Worm (Caenorhabditis elegans): ENCODE measurements around the gene dcar-1.
A peak's percentile ranks its signal among the peaks of the same experiment; 100 is the strongest.

Gene dcar-1

ce11 chrV:17948036-17948691 lies 38.0 kb downstream of the dcar-1 start:
- TF ChIP-seq lin-15B (tag; optimal IDR thresholded peaks at IDR 0.05) = no peak
- TF ChIP-seq nhr-10 (tag; optimal IDR thresholded peaks at IDR 0.05) = no peak
- no peak for TF ChIP-seq ces-1 (GFP tag; optimal IDR thresholded peaks at IDR 0.05)
- peak in 1 of 2 experiments; percentile 81 for TF ChIP-seq unc-62 (GFP tag; optimal IDR thresholded peaks at IDR 0.05 in 1 of 2)
- TF ChIP-seq unc-62 (tag; optimal IDR thresholded peaks at IDR 0.05) = no peak
- no peak for TF ChIP-seq mxl-2 (GFP tag; conservative IDR thresholded peaks at IDR 0.05)

- TF ChIP-seq fos-1 (tag; optimal IDR thresholded peaks at IDR 0.05) = no peak
- TF ChIP-seq Y48G9A.11 (GFP tag; IDR thresholded peaks at IDR 0.05) = no peak
- peak; percentile 84 for TF ChIP-seq aha-1 (tag)
Measured at ce11 chrV:17949093-17949492, 39.0 kb downstream of the dcar-1 start, which contains the start of gene dpy-21. dpy-21 (minus strand) TSS chrV:17949193.

ce11 chrV:17951172-17951999 lies 41.3 kb downstream of the dcar-1 start, which contains the start of gene Y59A8B.24:
Y59A8B.24 (plus strand) TSS chrV:17951949.
- TF ChIP-seq lin-38 (GFP tag; IDR thresholded peaks at IDR 0.05) = peak; percentile 87
- peak; percentile 60 for TF ChIP-seq zfp-2 (tag; optimal IDR thresholded peaks at IDR 0.05)
- no peak for TF ChIP-seq R02D3.7 (tag; optimal IDR thresholded peaks at IDR 0.05)
- TF ChIP-seq Y5F2A.4 (GFP tag; optimal IDR thresholded peaks at IDR 0.05) = no peak
- TF ChIP-seq nhr-10 (tag; optimal IDR thresholded peaks at IDR 0.05) = peak; percentile 87
- TF ChIP-seq hif-1 (tag; optimal IDR thresholded peaks at IDR 0.05) = peak; percentile 88 to 100
- peak; percentile 71; the same call in 1 of the 2 replicates for TF ChIP-seq lin-29 (GFP tag; IDR thresholded peaks at IDR 0.05)
- no peak for TF ChIP-seq daf-19 (GFP tag; conservative IDR thresholded peaks at IDR 0.05)
- TF ChIP-seq tag-97 (GFP tag; IDR thresholded peaks at IDR 0.05) = no peak
- TF ChIP-seq dmd-6 (GFP tag; IDR thresholded peaks at IDR 0.05) = peak; percentile 87
- no peak for TF ChIP-seq unc-62 (GFP tag; optimal IDR thresholded peaks at IDR 0.05 in 1 of 2)
- TF ChIP-seq unc-62 (tag; optimal IDR thresholded peaks at IDR 0.05) = no peak
- peak; percentile 88 for TF ChIP-seq egl-43 (GFP tag; IDR thresholded peaks at IDR 0.05)
- no peak for TF ChIP-seq saeg-2 (GFP tag; IDR thresholded peaks at IDR 0.05)
- peak; percentile 98 for TF ChIP-seq hlh-30 (tag; optimal IDR thresholded peaks at IDR 0.05; ENCODE audit: insufficient read depth)
- TF ChIP-seq sdz-12 (GFP tag; optimal IDR thresholded peaks at IDR 0.05) = peak; percentile 56
- peak; percentile 95 for TF ChIP-seq mep-1 (tag; optimal IDR thresholded peaks at IDR 0.05)
- peak; percentile 59; the same call in 1 of the 2 replicates for TF ChIP-seq ceh-44 (GFP tag; IDR thresholded peaks at IDR 0.05)
- TF ChIP-seq T26A8.4 (GFP tag; IDR thresholded peaks at IDR 0.05) = peak; percentile 79
- TF ChIP-seq duxl-1 (tag; optimal IDR thresholded peaks at IDR 0.05; ENCODE audit: poor library complexity) = peak; percentile 63
- peak; percentile 84 for TF ChIP-seq spr-1 (tag; optimal IDR thresholded peaks at IDR 0.05)
- TF ChIP-seq set-16 (GFP tag; IDR thresholded peaks at IDR 0.05) = peak; percentile 100
- peak; percentile 66; the same call in 1 of the 2 replicates for TF ChIP-seq lin-1 (GFP tag; IDR thresholded peaks at IDR 0.05)
- peak; percentile 98 for TF ChIP-seq dve-1 (tag; optimal IDR thresholded peaks at IDR 0.05; ENCODE audit: insufficient read depth)
- peak; percentile 47 for TF ChIP-seq php-3 (GFP tag; IDR thresholded peaks at IDR 0.05)
- no peak for TF ChIP-seq snpc-1.2 (GFP tag; IDR thresholded peaks at IDR 0.05)
- TF ChIP-seq snpc-4 (tag; optimal IDR thresholded peaks at IDR 0.05) = no peak
- TF ChIP-seq nhr-48 (tag; optimal IDR thresholded peaks at IDR 0.05) = peak; percentile 93
- no peak for TF ChIP-seq Y48G9A.11 (GFP tag; IDR thresholded peaks at IDR 0.05)
- peak; percentile 78 for TF ChIP-seq fkh-10 (GFP tag; optimal IDR thresholded peaks at IDR 0.05)
- peak; percentile 74; the same call in 1 of the 2 replicates for TF ChIP-seq zfp-3 (GFP tag; conservative IDR thresholded peaks at IDR 0.05)
- no peak for TF ChIP-seq egl-27 (tag; optimal IDR thresholded peaks at IDR 0.05)
- TF ChIP-seq unc-130 (GFP tag; optimal IDR thresholded peaks at IDR 0.05) = peak; percentile 65
- peak; percentile 94 for TF ChIP-seq nhr-6 (tag; optimal IDR thresholded peaks at IDR 0.05)
- TF ChIP-seq lin-13 (GFP tag; optimal IDR thresholded peaks at IDR 0.05) = peak; percentile 94
- TF ChIP-seq attf-4 (tag; optimal IDR thresholded peaks at IDR 0.05) = no peak
- peak; percentile 81 for TF ChIP-seq nhr-28 (tag; optimal IDR thresholded peaks at IDR 0.05)
- TF ChIP-seq ZK546.5 (tag; optimal IDR thresholded peaks at IDR 0.05) = no peak
- TF ChIP-seq nhr-42 (GFP tag; IDR thresholded peaks at IDR 0.05) = peak; percentile 77
